Fruit fly (Drosophila melanogaster) whole organism, larva: ENCODE results near the gene hb.

Source experiments
- noc ChIP-seq: fragments of 200-800 bp; sonication (Bioruptor generic); optimal IDR thresholded peaks from 3 replicates; lab custom pipeline; 2019; ENCODE audit warnings: missing biosample characterization, mild to moderate bottlenecking, missing genetic modification characterization, moderate library complexity

The hb gene

DNA sequence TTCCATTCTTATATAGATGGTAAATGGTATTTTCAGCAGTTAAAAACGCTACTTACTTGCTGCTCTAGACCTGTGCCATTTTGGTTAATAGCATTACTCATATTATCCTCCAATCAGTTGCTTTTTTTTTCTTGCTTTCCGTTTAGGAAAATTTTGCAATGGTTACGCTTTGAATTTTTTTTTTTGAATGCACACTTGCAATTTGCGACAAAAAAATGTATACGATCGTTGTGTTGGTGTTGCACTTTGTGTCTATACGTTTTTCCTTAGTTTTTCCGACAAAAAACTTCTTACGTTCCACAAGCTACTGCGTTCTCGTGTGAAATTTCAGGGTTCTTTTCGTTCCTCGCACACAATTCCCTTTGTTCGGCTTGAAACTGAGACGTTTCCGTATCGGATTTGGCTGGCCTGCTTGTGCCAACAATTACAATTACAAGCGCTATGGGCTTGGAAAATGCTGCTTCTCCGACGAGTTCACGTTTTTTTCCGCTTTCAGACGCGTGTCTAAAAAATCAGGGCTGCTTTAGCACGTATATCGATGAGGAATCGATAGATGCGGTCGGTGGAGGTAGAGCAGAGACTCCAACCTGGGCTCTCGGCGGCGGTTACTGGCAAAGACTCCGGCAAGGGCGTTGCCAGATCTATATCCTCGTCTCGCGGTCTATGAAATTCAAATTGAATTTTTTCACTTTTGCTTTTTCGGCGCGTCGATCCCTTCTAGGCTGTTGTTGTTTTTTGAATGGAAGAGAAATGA, 37.5 kb downstream of the hb start:
- TF ChIP-seq noc (tag; lab: Kevin White, UChicago) = peak; percentile 7

DNA sequence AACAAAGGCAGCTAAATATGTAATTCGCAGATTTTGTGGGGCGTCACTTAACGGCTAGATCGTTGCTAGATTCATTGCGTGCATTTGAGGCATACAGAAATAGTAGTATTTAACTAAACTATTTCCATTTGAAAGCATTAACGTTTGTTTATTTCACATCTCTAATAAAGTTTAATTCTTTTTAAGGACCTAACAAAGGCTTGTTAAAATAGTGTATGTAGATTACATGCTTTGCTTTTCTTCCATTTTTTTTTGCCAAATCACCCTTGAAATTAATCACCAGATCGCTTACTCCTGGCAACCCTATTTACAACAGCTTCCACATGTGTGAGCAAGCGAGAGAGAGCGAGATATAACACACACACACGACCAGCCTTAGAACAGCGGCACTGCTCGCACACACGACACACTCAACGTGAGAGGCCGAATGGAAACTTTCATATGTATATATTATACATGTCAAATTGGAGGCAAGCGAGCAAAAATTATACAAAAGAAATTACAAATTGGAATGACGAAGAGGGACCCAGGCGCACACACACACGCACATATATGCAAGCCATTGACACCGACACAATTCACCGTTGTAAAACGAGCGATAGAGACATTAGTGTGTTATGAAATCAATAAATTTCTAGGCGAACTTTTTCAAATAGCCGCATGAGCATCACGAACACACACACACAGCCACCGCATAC, 38.3 kb downstream of the hb start:
- TF ChIP-seq noc (tag; lab: Kevin White, UChicago) = peak; percentile 62

DNA sequence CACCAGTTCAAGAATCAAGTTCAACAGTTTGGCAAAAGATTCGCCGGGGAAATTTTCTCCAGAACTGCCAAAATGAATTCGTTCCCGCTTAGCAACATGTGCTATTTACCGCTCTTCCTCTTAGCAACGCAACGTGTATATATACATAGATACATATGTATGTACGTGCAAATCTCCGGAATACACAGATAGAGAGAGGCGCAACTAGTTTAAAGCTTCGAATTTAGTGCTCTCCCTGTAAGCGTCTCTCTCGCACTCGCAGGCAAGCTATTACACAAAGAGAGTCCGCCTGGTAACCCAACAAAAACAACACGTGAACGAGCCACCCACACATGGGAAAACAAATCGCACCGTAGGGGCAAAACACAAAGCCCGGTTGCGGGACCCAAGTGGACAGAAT, 38.9 kb downstream of the hb start:
- TF ChIP-seq noc (tag; lab: Kevin White, UChicago) = no peak

DNA sequence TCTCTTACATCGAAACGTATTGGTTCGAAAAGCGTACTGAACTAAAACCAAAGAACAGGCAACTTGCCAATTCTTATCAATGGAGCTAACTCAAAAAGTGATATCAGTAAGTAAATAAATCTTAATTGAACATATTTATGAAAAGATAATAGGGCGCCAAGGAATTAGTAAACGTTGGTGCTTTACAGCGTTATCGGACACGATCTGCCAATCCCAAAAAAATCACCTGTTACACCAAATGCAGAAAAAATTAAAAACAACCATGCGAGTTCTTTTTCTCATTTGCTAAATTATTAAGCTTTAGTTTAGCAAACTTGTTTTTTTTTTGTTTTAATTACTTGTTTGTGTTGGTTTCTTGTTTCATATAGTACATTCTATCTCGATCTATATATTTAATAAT, 43.0 kb downstream of the hb start, which contains the start of gene CG42489:
CG42489 (minus strand) TSS at position 101 of the 400 bp plus-strand sequence.
- no peak for TF ChIP-seq noc (tag; lab: Kevin White, UChicago)

- no peak for TF ChIP-seq noc (tag; lab: Kevin White, UChicago)
Measured at dm6 chr3R:8654058-8654457, 43.6 kb downstream of the hb start.

dm6 chr3R:8652731-8653130, 44.9 kb downstream of the hb start, which contains the start of the genes Sys1 and Dhod:
TSS of gene Sys1 (plus strand) at chr3R:8652821.
TSS of gene Dhod (minus strand) at chr3R:8652916.
- peak; percentile 77 for TF ChIP-seq noc (tag; lab: Kevin White, UChicago)

- TF ChIP-seq noc (tag; lab: Kevin White, UChicago) = peak; percentile 98
Measured at dm6 chr3R:8650741-8651140, 46.9 kb downstream of the hb start, which contains the start of the genes Mkk4 and SLIRP2. TSS of gene Mkk4 (minus strand) at chr3R:8650796. TSS of gene SLIRP2 (plus strand) at chr3R:8651084.

DNA sequence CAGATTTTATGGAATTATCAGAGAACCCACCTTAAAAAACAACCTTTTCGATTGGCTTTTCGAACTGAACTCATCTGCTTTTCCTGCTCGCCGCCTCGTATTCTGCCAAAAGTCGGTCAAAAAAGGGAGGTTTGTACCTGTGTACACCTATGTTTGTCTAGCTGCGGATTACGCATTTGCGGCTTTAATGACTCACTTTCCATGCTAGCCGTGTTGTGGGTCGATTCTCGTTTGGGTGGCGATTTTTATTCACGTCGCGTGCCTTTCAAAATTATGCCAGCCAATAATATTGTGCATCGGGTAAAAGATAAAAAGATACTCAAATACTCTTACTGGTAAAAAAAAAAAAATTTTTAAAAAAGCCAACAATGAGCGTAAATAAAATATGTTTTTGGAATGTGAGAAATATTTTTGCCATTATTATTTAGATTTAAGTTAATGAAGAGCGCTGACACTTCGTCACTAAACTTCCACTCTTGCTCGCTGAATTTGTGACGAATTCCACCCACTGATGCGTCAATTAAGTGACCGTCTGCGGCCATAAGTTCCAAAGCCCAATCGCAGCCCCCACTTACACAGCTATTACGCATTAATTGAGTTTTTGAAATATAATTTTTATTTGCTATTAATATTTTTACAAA, 51.9 kb downstream of the hb start, which contains the start of gene Cyp313b1:
Cyp313b1 (minus strand) TSS at position 71 of the 641 bp plus-strand sequence.
- no peak for TF ChIP-seq noc (tag; lab: Kevin White, UChicago)

- peak; percentile 29 for TF ChIP-seq noc (tag; lab: Kevin White, UChicago)
Measured at dm6 chr3R:8642376-8642966, 55.2 kb downstream of the hb start.
